Worm (Caenorhabditis elegans): ENCODE results near the gene C37C3.9.

C37C3.9 gene

ce11 chrV:7819585-7819984 is 34.9 kb downstream of the C37C3.9 start:
- TF ChIP-seq lin-54 (GFP tag; optimal IDR thresholded peaks at IDR 0.05) (no peak), ama-1 (optimal IDR thresholded peaks at IDR 0.05) (no peak), ama-1 (GFP tag; optimal IDR thresholded peaks at IDR 0.05) (no peak), lsl-1 (GFP tag; optimal IDR thresholded peaks at IDR 0.05) (no peak), bed-1 (GFP tag; IDR thresholded peaks at IDR 0.05) (no peak), chd-7 (tag; optimal IDR thresholded peaks at IDR 0.05) (no peak), F23B12.7 (tag; optimal IDR thresholded peaks at IDR 0.05; ENCODE audit: insufficient read depth) (no peak), madf-10 (tag; optimal IDR thresholded peaks at IDR 0.05) (no peak), B0035.1 (tag; optimal IDR thresholded peaks at IDR 0.05) (no peak), ceh-27 (GFP tag; optimal IDR thresholded peaks at IDR 0.05) (no peak), B0336.3 (GFP tag; IDR thresholded peaks at IDR 0.05) (no peak), cebp-2 (GFP tag; IDR thresholded peaks at IDR 0.05) (no peak), C06A6.2 (GFP tag; conservative IDR thresholded peaks at IDR 0.05) (no peak), dpl-1 (GFP tag; optimal IDR thresholded peaks at IDR 0.05) (no peak), madf-6 (GFP tag; IDR thresholded peaks at IDR 0.05) (no peak), egl-44 (GFP tag; IDR thresholded peaks at IDR 0.05) (no peak), atf-7 (tag; optimal IDR thresholded peaks at IDR 0.05) (no peak), xnd-1 (tag; optimal IDR thresholded peaks at IDR 0.05) (no peak)

- no peak for TF ChIP-seq F37B4.10 (GFP tag; IDR thresholded peaks at IDR 0.05)
- no peak for TF ChIP-seq lsy-27 (tag; optimal IDR thresholded peaks at IDR 0.05; ENCODE audit: borderline replicate concordance, insufficient read depth)
- TF ChIP-seq sdz-38 (tag; optimal IDR thresholded peaks at IDR 0.05) = no peak
- no peak for TF ChIP-seq nhr-80 (tag; optimal IDR thresholded peaks at IDR 0.05)
- no peak for TF ChIP-seq tlf-1 (GFP tag; optimal IDR thresholded peaks at IDR 0.05)
- TF ChIP-seq madf-8 (GFP tag; conservative IDR thresholded peaks at IDR 0.05) = no peak
- no peak for TF ChIP-seq F57C9.4 (tag; optimal IDR thresholded peaks at IDR 0.05)
- TF ChIP-seq Y79H2A.3 (GFP tag; conservative IDR thresholded peaks at IDR 0.05) = no peak
- TF ChIP-seq nfya-1 (tag; optimal IDR thresholded peaks at IDR 0.05; ENCODE audit: borderline replicate concordance, insufficient read depth) = no peak
- no peak for TF ChIP-seq madf-6 (GFP tag; IDR thresholded peaks at IDR 0.05)
- TF ChIP-seq repo-1 (tag; optimal IDR thresholded peaks at IDR 0.05) = no peak
- no peak for TF ChIP-seq cebp-2 (GFP tag; IDR thresholded peaks at IDR 0.05)
- TF ChIP-seq B0035.1 (tag; optimal IDR thresholded peaks at IDR 0.05) = no peak
- no peak for TF ChIP-seq F10E7.11 (tag; optimal IDR thresholded peaks at IDR 0.05)
- no peak for TF ChIP-seq lin-26 (GFP tag; IDR thresholded peaks at IDR 0.05)
These were observed 38.0 kb downstream of the C37C3.9 start for ce11 chrV:7816486-7816885.

ce11 chrV:7814601-7815000 is 39.9 kb downstream of the C37C3.9 start, which contains the start of gene ZK742.6:
Gene ZK742.6, minus strand, starts transcription at chrV:7814942.
- TF ChIP-seq repo-1 (tag; optimal IDR thresholded peaks at IDR 0.05) = peak; percentile 22
- peak; percentile 66 for TF ChIP-seq ekl-4 (GFP tag; IDR thresholded peaks at IDR 0.05)
- TF ChIP-seq nfyb-1 (GFP tag; IDR thresholded peaks at IDR 0.05) = no peak
- peak; percentile 57 for TF ChIP-seq madf-6 (GFP tag; IDR thresholded peaks at IDR 0.05)
- TF ChIP-seq ztf-28 (GFP tag; IDR thresholded peaks at IDR 0.05) = no peak
- peak; percentile 34 for TF ChIP-seq lin-54 (GFP tag; optimal IDR thresholded peaks at IDR 0.05)
- peak; percentile 53 for TF ChIP-seq hrde-1 (tag; optimal IDR thresholded peaks at IDR 0.05; ENCODE audit: borderline replicate concordance)
- 0 out of 2 replicates have a peak, but pooled peaks have one; percentile 52 for TF ChIP-seq pbrm-1 (GFP tag; IDR thresholded peaks at IDR 0.05)
- peak; percentile 57 for TF ChIP-seq B0336.3 (GFP tag; IDR thresholded peaks at IDR 0.05)
- TF ChIP-seq Y56A3A.18 (GFP tag; IDR thresholded peaks at IDR 0.05) = peak; percentile 59; the same call in 1 of the 2 replicates
- TF ChIP-seq athp-1 (tag; optimal IDR thresholded peaks at IDR 0.05) = peak; percentile 8
- TF ChIP-seq hsf-1 (GFP tag; IDR thresholded peaks at IDR 0.05) = peak; percentile 75
- TF ChIP-seq attf-6 (GFP tag; IDR thresholded peaks at IDR 0.05) = peak; percentile 41; the same call in 1 of the 2 replicates
- 0 out of 2 replicates have a peak, but pooled peaks have one; percentile 42 for TF ChIP-seq ceh-58 (GFP tag; IDR thresholded peaks at IDR 0.05)
- peak; percentile 71 for TF ChIP-seq him-1 (tag; optimal IDR thresholded peaks at IDR 0.05)
- no peak for TF ChIP-seq hmg-1.2 (GFP tag; IDR thresholded peaks at IDR 0.05)
- TF ChIP-seq nhr-179 (tag; optimal IDR thresholded peaks at IDR 0.05) = no peak
- 0 out of 2 replicates have a peak, but pooled peaks have one; percentile 50 for TF ChIP-seq Y53G8AR.9 (GFP tag; conservative IDR thresholded peaks at IDR 0.05)
